Fruit fly (Drosophila melanogaster) S2 (cell line): Measurements from ENCODE around the gene CG11865.

Experiments
- CG8478 ChIP-seq: fragments of >200 bp; optimal IDR thresholded peaks from 2 replicates; lab custom pipeline; 2018
- CTCF ChIP-seq, 2 experiments: fragments of >200 bp; optimal IDR thresholded peaks; 2 replicates each; lab custom pipeline; 2018

DNA sequence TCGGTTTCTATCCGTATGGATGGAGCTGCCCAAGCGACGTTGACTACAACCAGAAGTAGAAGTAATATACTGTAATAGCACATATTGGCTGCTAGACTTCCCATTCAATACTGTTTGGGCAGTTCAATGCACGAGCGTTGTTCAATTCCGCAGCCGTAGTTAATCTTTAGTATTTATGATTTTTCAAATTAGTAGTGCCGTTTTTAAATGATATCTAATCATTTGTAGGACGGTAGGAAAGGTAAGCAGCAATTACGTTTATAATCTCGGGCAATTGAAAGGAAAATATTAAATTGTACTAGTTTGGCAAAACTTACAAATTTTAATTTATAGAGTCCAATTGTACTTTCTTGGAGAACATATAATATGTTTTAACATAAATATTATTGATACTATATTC is 546 bp upstream of the CG11865 start, which contains the start of gene CG15253:
- no peak for TF ChIP-seq CG8478 (lab: Kevin White, UChicago)
- no peak for TF ChIP-seq CTCF (optimal IDR thresholded peaks at IDR 0.05; lab: Kevin White, UChicago)
